Worm (Caenorhabditis elegans): ENCODE measurements around the gene thoc-7.

- TF ChIP-seq ets-7 (tag; optimal IDR thresholded peaks at IDR 0.05) (no peak), tbx-11 (GFP tag; IDR thresholded peaks at IDR 0.05) (no peak), scrt-1 (GFP tag; IDR thresholded peaks at IDR 0.05) (no peak), hnd-1 (tag; optimal IDR thresholded peaks at IDR 0.05) (no peak), ama-1 (optimal IDR thresholded peaks at IDR 0.05) (no peak), hmbx-1 (tag; optimal IDR thresholded peaks at IDR 0.05) (no peak), hmg-4 (GFP tag; optimal IDR thresholded peaks at IDR 0.05) (no peak), tbx-37 (GFP tag; conservative IDR thresholded peaks at IDR 0.05) (no peak)
These were observed 2.2 kb upstream of the thoc-7 start for ce11 chrIV:13880370-13880769.
